Fruit fly (Drosophila melanogaster) Kc167 (cell line): Measurements from ENCODE around the gene Ifrd1.

Experiments used
- Myc ChIP-seq: fragments of >200 bp; optimal IDR thresholded peaks from 2 replicates; lab custom pipeline; 2017; ENCODE audit warnings: missing external identifiers
- Sin3A ChIP-seq: fragments of >200 bp; optimal IDR thresholded peaks from 2 replicates; lab custom pipeline; 2018; ENCODE audit warnings: missing external identifiers
- h ChIP-seq: fragments of >200 bp; optimal IDR thresholded peaks from 3 replicates; lab custom pipeline; 2018; ENCODE audit warnings: missing external identifiers
- insv ChIP-seq: fragments of >200 bp; optimal IDR thresholded peaks from 3 replicates; lab custom pipeline; 2018; ENCODE audit warnings: missing external identifiers
- psq ChIP-seq: fragments of >200 bp; optimal IDR thresholded peaks from 2 replicates; lab custom pipeline; 2017; ENCODE audit warnings: missing external identifiers
- ttk ChIP-seq: sonication (Bioruptor generic); optimal IDR thresholded peaks from 2 replicates; lab custom pipeline; 2017; ENCODE audit warnings: missing external identifiers

dm6 chr2L:2909495-2909894 lies 35.2 kb upstream of the Ifrd1 start:
- no peak for TF ChIP-seq psq
- TF ChIP-seq Sin3A, result no peak
- TF ChIP-seq h (lab: Kevin White, UChicago), result no peak
- TF ChIP-seq ttk (lab: Kevin White, UChicago), result no peak
- TF ChIP-seq insv, result no peak
- no peak for TF ChIP-seq Myc (lab: Kevin White, UChicago)
